Worm (Caenorhabditis elegans) whole organism, early embryonic: ENCODE data around the gene Y66D12A.13.

ENCODE experiments used
- B0310.2 ChIP-seq: sonication (generic microtip); optimal IDR thresholded peaks from 2 replicates; lab custom pipeline; 2016; ENCODE audit warnings: mild to moderate bottlenecking, missing genetic modification characterization, missing compliant biosample characterization
- aly-1 ChIP-seq: sonication (generic microtip); optimal IDR thresholded peaks from 2 replicates; lab custom pipeline; 2016; ENCODE audit warnings: missing genetic modification characterization, missing compliant biosample characterization
- ama-1 ChIP-seq: fragments of 150-350 bp; optimal IDR thresholded peaks from 2 replicates; lab custom pipeline; 2014
- ets-7 ChIP-seq: sonication (generic microtip); optimal IDR thresholded peaks from 2 replicates; lab custom pipeline; 2016; ENCODE audit warnings: missing genotype, missing genetic modification characterization, missing compliant biosample characterization
- hmbx-1 ChIP-seq: sonication (generic microtip); optimal IDR thresholded peaks from 2 replicates; lab custom pipeline; 2016; ENCODE audit warnings: mild to moderate bottlenecking, missing genetic modification characterization, missing compliant biosample characterization
- hmg-4 ChIP-seq: fragments of 200-800 bp; sonication (Bioruptor generic); optimal IDR thresholded peaks from 2 replicates; lab custom pipeline; 2018; ENCODE audit warnings: mild to moderate bottlenecking, missing genetic modification characterization, missing compliant biosample characterization
- sea-1 ChIP-seq: fragments of 200-800 bp; sonication (Bioruptor generic); conservative IDR thresholded peaks from 2 replicates; pipeline ENCODE4 v1.3.6; 2022; ENCODE audit warnings: missing genetic modification characterization, missing compliant biosample characterization
- tbx-37 ChIP-seq: fragments of 200-800 bp; sonication (Bioruptor generic); conservative IDR thresholded peaks from 2 replicates; pipeline ENCODE4 v1.3.6; 2022; ENCODE audit warnings: missing genetic modification reagents, missing genetic modification characterization, missing compliant biosample characterization

- TF ChIP-seq hmbx-1 (no peak), B0310.2 (tag; lab: Kevin White, UChicago) (no peak), sea-1 (GFP tag; lab: Robert Waterston, UW) (no peak), hmg-4 (GFP tag; lab: Kevin White, UChicago) (no peak), ama-1 (no peak), tbx-37 (no peak), ets-7 (tag; lab: Kevin White, UChicago) (no peak), aly-1 (tag; lab: Kevin White, UChicago) (no peak)
These were observed 12.7 kb upstream of the Y66D12A.13 start for ce11 chrIII:11535453-11535852.
